Fruit fly (Drosophila melanogaster) whole organism: Measurements from ENCODE around the gene Or85d.

Experiments
- CG8478 ChIP-seq: fragments of >200 bp; optimal IDR thresholded peaks from 2 replicates; lab custom pipeline; 2018; ENCODE audit warnings: inconsistent platforms
- Dll ChIP-seq: fragments of >200 bp; optimal IDR thresholded peaks from 2 replicates; lab custom pipeline; 2017
- EcR ChIP-seq, 2 experiments: fragments of >200 bp; optimal IDR thresholded peaks; 2 replicates each; lab custom pipeline; 2017; ENCODE audit warnings: missing biosample characterization in 2 of 2, missing genetic modification characterization in 2 of 2, missing genetic modification reagents in 2 of 2
- pan ChIP-seq: fragments of >200 bp; optimal IDR thresholded peaks from 2 replicates; lab custom pipeline; 2017
- psq ChIP-seq: fragments of >200 bp; optimal IDR thresholded peaks from 2 replicates; lab custom pipeline; 2017
- usp ChIP-seq: fragments of >200 bp; optimal IDR thresholded peaks from 2 replicates; lab custom pipeline; 2017; ENCODE audit warnings: missing biosample characterization, missing genetic modification characterization, mixed read lengths

- no peak for TF ChIP-seq Dll (lab: Kevin White, UChicago)
- no peak for TF ChIP-seq usp (GFP tag; lab: Kevin White, UChicago)
- TF ChIP-seq psq = no peak
- no peak for TF ChIP-seq pan (lab: Kevin White, UChicago)
- TF ChIP-seq CG8478 (lab: Kevin White, UChicago) = no peak
- TF ChIP-seq EcR (GFP tag; optimal IDR thresholded peaks at IDR 0.05; lab: Kevin White, UChicago) = no peak
These were observed 41.1 kb upstream of the Or85d start, which contains the start of gene Or85b for dm6 chr3R:8511258-8511657.
